Fruit fly (Drosophila melanogaster) whole organism, embryonic: ENCODE measurements around the gene Cks85A.

Experiments
- ATbp ChIP-seq: fragments of 200-800 bp; sonication (Bioruptor generic); optimal IDR thresholded peaks from 2 replicates; lab custom pipeline; 2017; ENCODE audit warnings: missing biosample characterization, mild to moderate bottlenecking, missing genetic modification characterization, missing genetic modification reagents
- Bdp1 ChIP-seq: fragments of 200-800 bp; sonication (Bioruptor generic); optimal IDR thresholded peaks from 3 replicates; lab custom pipeline; 2016; ENCODE audit warnings: missing biosample characterization, missing genetic modification characterization
- CG10274 ChIP-seq: fragments of 200-800 bp; sonication (Bioruptor generic); optimal IDR thresholded peaks from 3 replicates; lab custom pipeline; 2017; ENCODE audit warnings: missing biosample characterization, mild to moderate bottlenecking, missing genetic modification characterization
- CG10979 ChIP-seq: fragments of 200-800 bp; sonication (Bioruptor generic); optimal IDR thresholded peaks from 2 replicates; lab custom pipeline; 2018; ENCODE audit warnings: missing biosample characterization, mild to moderate bottlenecking, missing genetic modification characterization, moderate library complexity
- CG11085 ChIP-seq: fragments of 200-800 bp; sonication (Bioruptor generic); IDR thresholded peaks from 2 replicates; pipeline ENCODE4 v1.3.6; 2022; ENCODE audit warnings: missing biosample characterization, missing genetic modification characterization
- CG11456 ChIP-seq: fragments of 200-800 bp; sonication (Bioruptor generic); IDR thresholded peaks from 3 replicates; pipeline ENCODE4 v1.3.6; 2022; ENCODE audit warnings: missing biosample characterization, missing genetic modification characterization
- CG14014 ChIP-seq: fragments of 200-800 bp; sonication (Bioruptor generic); IDR thresholded peaks from 2 replicates; pipeline ENCODE4 v1.3.6; 2022; ENCODE audit warnings: missing biosample characterization, missing genetic modification characterization
- CG17385 ChIP-seq: fragments of 200-800 bp; sonication (Bioruptor generic); optimal IDR thresholded peaks from 3 replicates; lab custom pipeline; 2018; ENCODE audit warnings: missing biosample characterization, mild to moderate bottlenecking, missing genetic modification characterization
- CG2120 ChIP-seq: fragments of 200-800 bp; sonication (Bioruptor generic); optimal IDR thresholded peaks from 3 replicates; lab custom pipeline; 2016; ENCODE audit warnings: missing biosample characterization, missing genetic modification characterization
- CG2875 ChIP-seq: fragments of 200-800 bp; sonication (Bioruptor generic); optimal IDR thresholded peaks from 2 replicates; lab custom pipeline; 2017; ENCODE audit warnings: missing biosample characterization, mild to moderate bottlenecking, missing genetic modification characterization, missing genetic modification reagents
- CG3163 ChIP-seq: fragments of 200-800 bp; sonication (Bioruptor generic); optimal IDR thresholded peaks from 3 replicates; lab custom pipeline; 2016; ENCODE audit warnings: missing biosample characterization, missing genetic modification characterization
- CG33557 ChIP-seq: fragments of 200-800 bp; sonication (Bioruptor generic); optimal IDR thresholded peaks from 2 replicates; lab custom pipeline; 2019; ENCODE audit warnings: missing biosample characterization, mild to moderate bottlenecking, missing genetic modification characterization, moderate library complexity
- CG34376 ChIP-seq: fragments of 200-800 bp; sonication (Bioruptor generic); optimal IDR thresholded peaks from 2 replicates; lab custom pipeline; 2018; ENCODE audit warnings: missing biosample characterization, mild to moderate bottlenecking, missing genetic modification characterization
- CG4360 ChIP-seq: fragments of 200-800 bp; sonication (Bioruptor generic); IDR thresholded peaks from 2 replicates; pipeline ENCODE4 v1.3.6; 2022; ENCODE audit warnings: missing biosample characterization, missing genetic modification characterization
- CG43689 ChIP-seq: fragments of 200-800 bp; sonication (Bioruptor generic); IDR thresholded peaks from 2 replicates; pipeline ENCODE4 v1.3.6; 2022; ENCODE audit warnings: missing biosample characterization, missing genetic modification characterization
- CG4820 ChIP-seq: fragments of 200-800 bp; sonication (Bioruptor generic); optimal IDR thresholded peaks from 3 replicates; lab custom pipeline; 2016; ENCODE audit warnings: missing biosample characterization, missing genetic modification characterization
- CG7271 ChIP-seq: fragments of 200-800 bp; sonication (Bioruptor generic); optimal IDR thresholded peaks from 2 replicates; lab custom pipeline; 2018; ENCODE audit warnings: missing biosample characterization, mild to moderate bottlenecking, missing genetic modification characterization, moderate library complexity
- CG7357 ChIP-seq: fragments of 200-800 bp; sonication (Bioruptor generic); IDR thresholded peaks from 3 replicates; pipeline ENCODE4 v1.3.6; 2022; ENCODE audit warnings: missing biosample characterization, missing genetic modification characterization
- CG7745 ChIP-seq: fragments of 200-800 bp; sonication (Bioruptor generic); optimal IDR thresholded peaks from 2 replicates; lab custom pipeline; 2018; ENCODE audit warnings: missing biosample characterization, mild to moderate bottlenecking, missing genetic modification characterization, moderate library complexity
- CG8478 ChIP-seq: fragments of >200 bp; optimal IDR thresholded peaks from 2 replicates; lab custom pipeline; 2018
- CrebB ChIP-seq: fragments of 200-800 bp; sonication (Bioruptor generic); optimal IDR thresholded peaks from 3 replicates; lab custom pipeline; 2018; ENCODE audit warnings: missing biosample characterization, mild to moderate bottlenecking, missing genetic modification characterization
- Dfd ChIP-seq, 2 experiments: fragments of >200 bp; optimal IDR thresholded peaks; 2 replicates each; lab custom pipeline; 2017; ENCODE audit warnings: missing biosample characterization in 2 of 2, missing genetic modification characterization in 2 of 2
- Dp ChIP-seq: fragments of 200-800 bp; sonication (Bioruptor generic); optimal IDR thresholded peaks from 2 replicates; lab custom pipeline; 2018; ENCODE audit warnings: missing biosample characterization, mild to moderate bottlenecking, missing genetic modification characterization, moderate library complexity
- HHEX ChIP-seq: fragments of 200-800 bp; sonication (Bioruptor generic); optimal IDR thresholded peaks from 3 replicates; lab custom pipeline; 2017; ENCODE audit warnings: missing biosample characterization, mild to moderate bottlenecking, missing genetic modification characterization, missing genetic modification reagents
- HmgD ChIP-seq: fragments of 200-800 bp; sonication (Bioruptor generic); optimal IDR thresholded peaks from 3 replicates; lab custom pipeline; 2016; ENCODE audit warnings: missing biosample characterization, missing genetic modification characterization
- Hr51 ChIP-seq, 2 experiments: fragments of 200-800 bp; sonication (Bioruptor generic); optimal IDR thresholded peaks; 2 replicates in 1 of 2; 3 replicates in 1 of 2; lab custom pipeline; 2016 to 2018; ENCODE audit warnings: missing biosample characterization in 2 of 2, missing genetic modification characterization in 2 of 2, mild to moderate bottlenecking in 1 of 2, moderate library complexity in 1 of 2
- Kr ChIP-seq: fragments of 200-800 bp; sonication (Bioruptor generic); optimal IDR thresholded peaks from 2 replicates; lab custom pipeline; 2017; ENCODE audit warnings: missing biosample characterization, mild to moderate bottlenecking, missing genetic modification characterization
- MESR4 ChIP-seq: fragments of 200-800 bp; sonication (Bioruptor generic); optimal IDR thresholded peaks from 2 replicates; lab custom pipeline; 2018; ENCODE audit warnings: missing biosample characterization, mild to moderate bottlenecking, missing genetic modification characterization, moderate library complexity
- NFAT ChIP-seq: fragments of 200-800 bp; sonication (Bioruptor generic); IDR thresholded peaks from 2 replicates; pipeline ENCODE4 v1.3.6; 2022; ENCODE audit warnings: missing biosample characterization, missing genetic modification characterization
- NK7.1 ChIP-seq: fragments of 200-800 bp; sonication (Bioruptor generic); optimal IDR thresholded peaks from 3 replicates; lab custom pipeline; 2016; ENCODE audit warnings: missing biosample characterization, missing genetic modification characterization
- NfI ChIP-seq: fragments of 200-800 bp; sonication (Bioruptor generic); optimal IDR thresholded peaks from 3 replicates; lab custom pipeline; 2018; ENCODE audit warnings: missing biosample characterization, mild to moderate bottlenecking, missing genetic modification characterization, moderate library complexity
- Optix ChIP-seq: fragments of 200-800 bp; sonication (Bioruptor generic); IDR thresholded peaks from 3 replicates; pipeline ENCODE4 v1.3.6; 2022; ENCODE audit warnings: missing biosample characterization, missing genetic modification characterization
- Ravus ChIP-seq: fragments of 200-800 bp; sonication (Bioruptor generic); IDR thresholded peaks from 2 replicates; pipeline ENCODE4 v1.3.6; 2022; ENCODE audit warnings: missing biosample characterization, missing genetic modification characterization
- Sox102F ChIP-seq: fragments of 200-800 bp; sonication (Bioruptor generic); optimal IDR thresholded peaks from 2 replicates; lab custom pipeline; 2018; ENCODE audit warnings: missing biosample characterization, mild to moderate bottlenecking, missing genetic modification characterization, moderate library complexity
- Vsx1 ChIP-seq: fragments of 200-800 bp; sonication (Bioruptor generic); optimal IDR thresholded peaks from 2 replicates; lab custom pipeline; 2017; ENCODE audit warnings: missing biosample characterization, mild to moderate bottlenecking, missing genetic modification characterization, missing genetic modification reagents
- aop ChIP-seq: fragments of 200-800 bp; sonication (Bioruptor generic); IDR thresholded peaks from 2 replicates; pipeline ENCODE4 v1.3.6; 2022; ENCODE audit warnings: missing biosample characterization, missing genetic modification characterization
- bowl ChIP-seq: fragments of 200-800 bp; sonication (Bioruptor generic); IDR thresholded peaks from 2 replicates; pipeline ENCODE4 v1.3.6; 2022; ENCODE audit warnings: missing biosample characterization, missing genetic modification characterization
- cas ChIP-seq: fragments of 200-800 bp; sonication (Bioruptor generic); IDR thresholded peaks from 2 replicates; pipeline ENCODE4 v1.3.6; 2022; ENCODE audit warnings: missing biosample characterization, missing genetic modification characterization
- chm ChIP-seq: fragments of 200-800 bp; sonication (Bioruptor generic); IDR thresholded peaks from 2 replicates; pipeline ENCODE4 v1.3.6; 2022; ENCODE audit warnings: missing biosample characterization, missing genetic modification characterization
- crp ChIP-seq, 2 experiments: fragments of 200-800 bp; sonication (Bioruptor generic); optimal IDR thresholded peaks; 2 replicates in 1 of 2; 3 replicates in 1 of 2; lab custom pipeline; 2017; ENCODE audit warnings: missing biosample characterization in 2 of 2, missing genetic modification characterization in 2 of 2, mild to moderate bottlenecking in 1 of 2, moderate library complexity in 1 of 2
- emc ChIP-seq: fragments of 200-800 bp; sonication (Bioruptor generic); optimal IDR thresholded peaks from 2 replicates; lab custom pipeline; 2016; ENCODE audit warnings: missing biosample characterization, missing genetic modification characterization
- exex ChIP-seq: fragments of 200-800 bp; sonication (Bioruptor generic); optimal IDR thresholded peaks from 4 replicates; lab custom pipeline; 2018; ENCODE audit warnings: missing biosample characterization, mild to moderate bottlenecking, missing genetic modification characterization, moderate library complexity
- grn ChIP-seq: fragments of 200-800 bp; sonication (Bioruptor generic); optimal IDR thresholded peaks from 3 replicates; lab custom pipeline; 2017; ENCODE audit warnings: missing biosample characterization, missing genetic modification characterization
- kay ChIP-seq: fragments of 200-800 bp; sonication (Bioruptor generic); optimal IDR thresholded peaks from 2 replicates; lab custom pipeline; 2016; ENCODE audit warnings: missing biosample characterization, missing genetic modification characterization
- pzg ChIP-seq: fragments of 200-800 bp; sonication (Bioruptor generic); optimal IDR thresholded peaks from 3 replicates; lab custom pipeline; 2018; ENCODE audit warnings: missing biosample characterization, mild to moderate bottlenecking, missing genetic modification characterization, moderate library complexity
- sens-2 ChIP-seq: fragments of 200-800 bp; sonication (Bioruptor generic); IDR thresholded peaks from 2 replicates; pipeline ENCODE4 v1.3.6; 2022; ENCODE audit warnings: missing biosample characterization, missing genetic modification characterization
- slbo ChIP-seq: fragments of 200-800 bp; sonication (Bioruptor generic); IDR thresholded peaks from 2 replicates; pipeline ENCODE4 v1.3.6; 2022; ENCODE audit warnings: missing biosample characterization, missing genetic modification characterization
- usp ChIP-seq: fragments of >200 bp; optimal IDR thresholded peaks from 2 replicates; lab custom pipeline; 2017; ENCODE audit warnings: missing biosample characterization, missing genetic modification characterization
- vvl ChIP-seq: fragments of 200-800 bp; sonication (Bioruptor generic); IDR thresholded peaks from 2 replicates; pipeline ENCODE4 v1.3.6; 2022; ENCODE audit warnings: missing biosample characterization, missing genetic modification characterization
- wor ChIP-seq: fragments of 200-800 bp; sonication (Bioruptor generic); IDR thresholded peaks from 2 replicates; pipeline ENCODE4 v1.3.6; 2022; ENCODE audit warnings: missing biosample characterization, missing genetic modification characterization

Cks85A gene

DNA sequence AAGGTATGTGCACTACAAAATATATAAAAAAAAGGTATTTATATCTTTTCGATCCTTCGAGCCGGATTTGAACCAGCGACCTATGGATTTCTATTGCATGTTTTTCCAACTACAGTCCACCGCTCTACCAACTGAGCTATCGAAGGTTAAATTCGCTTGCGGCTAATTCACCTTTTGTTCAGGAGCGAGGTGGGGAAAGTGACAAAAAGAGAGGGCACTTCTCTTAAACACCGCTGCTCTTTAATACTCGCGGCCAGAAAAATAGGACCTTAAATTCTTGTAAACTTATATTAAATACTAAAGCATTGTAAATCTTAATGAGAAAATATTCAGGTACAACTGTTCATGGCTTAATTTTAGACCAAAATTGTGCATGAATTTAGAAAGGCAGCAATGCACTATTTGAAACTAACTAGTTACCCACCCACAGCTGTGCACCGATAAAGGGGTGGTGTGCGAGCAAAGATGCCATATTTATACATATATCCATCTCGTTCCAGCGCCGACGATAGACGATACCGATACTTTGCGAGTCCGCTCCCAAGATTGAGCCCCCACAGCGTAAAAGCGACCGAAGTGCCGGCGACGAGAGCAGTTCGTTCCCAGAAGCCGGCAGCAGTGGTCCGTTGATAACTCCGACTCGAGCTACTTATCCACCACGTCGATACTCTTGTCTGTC, 49.1 kb downstream of the Cks85A start (continued):
- TF ChIP-seq CG10979 (tag; lab: Kevin White, UChicago) (peak; percentile 98), aop (GFP tag; lab: Robert Waterston, UW) (peak; percentile 83), Kr (GFP tag; lab: Kevin White, UChicago) (peak; percentile 99), NK7.1 (GFP tag; lab: Kevin White, UChicago) (peak; percentile 96), ATbp (GFP tag; lab: Kevin White, UChicago) (peak; percentile 99), Ravus (GFP tag; lab: Robert Waterston, UW) (peak; percentile 85), slbo (GFP tag; lab: Robert Waterston, UW) (peak; percentile 96), Vsx1 (GFP tag; lab: Kevin White, UChicago) (peak; percentile 96), MESR4 (GFP tag; lab: Kevin White, UChicago) (peak; percentile 81), grn (GFP tag; lab: Kevin White, UChicago) (peak; percentile 86), exex (tag; lab: Kevin White, UChicago) (peak; percentile 86), Bdp1 (GFP tag; lab: Kevin White, UChicago) (peak; percentile 99), CG33557 (GFP tag; lab: Kevin White, UChicago) (peak; percentile 94), kay (GFP tag; lab: Kevin White, UChicago) (peak; percentile 95), usp (GFP tag; lab: Kevin White, UChicago) (no peak), CG4820 (GFP tag; lab: Kevin White, UChicago) (peak; percentile 97), cas (peak; percentile 92), Dp (peak; percentile 38), Sox102F (peak; percentile 97), CG7745 (tag; lab: Kevin White, UChicago) (peak; percentile 78), Optix (GFP tag; lab: Robert Waterston, UW) (peak; percentile 95), CG34376 (GFP tag; lab: Kevin White, UChicago) (peak; percentile 99), CG7357 (GFP tag; lab: Robert Waterston, UW) (peak; percentile 87), pzg (GFP tag; lab: Kevin White, UChicago) (peak; percentile 66), HmgD (GFP tag; lab: Kevin White, UChicago) (peak; percentile 95), CG11456 (GFP tag; lab: Robert Waterston, UW) (peak; percentile 94), Dfd (GFP tag; optimal IDR thresholded peaks at IDR 0.05; lab: Kevin White, UChicago) (no peak), crp (GFP tag; optimal IDR thresholded peaks at IDR 0.05; lab: Kevin White, UChicago) (peak; percentile 32 to 77), CrebB (tag; lab: Kevin White, UChicago) (peak; percentile 98), CG7271 (tag; lab: Kevin White, UChicago) (peak; percentile 92), CG11085 (GFP tag; lab: Robert Waterston, UW) (peak; percentile 88), emc (peak; percentile 92), CG17385 (GFP tag; lab: Kevin White, UChicago) (peak; percentile 96), bowl (peak; percentile 91), CG10274 (peak; percentile 89), HHEX (GFP tag; lab: Kevin White, UChicago) (peak; percentile 99), NfI (GFP tag; lab: Kevin White, UChicago) (peak; percentile 97), Hr51 (GFP tag; optimal IDR thresholded peaks at IDR 0.05; lab: Kevin White, UChicago) (peak; percentile 97 to 98), sens-2 (GFP tag; lab: Robert Waterston, UW) (peak; percentile 94), CG43689 (GFP tag; lab: Robert Waterston, UW) (peak; percentile 92), CG14014 (GFP tag; lab: Robert Waterston, UW) (peak; percentile 96), chm (peak; percentile 98), NFAT (GFP tag; lab: Robert Waterston, UW) (peak; percentile 92), CG4360 (GFP tag; lab: Robert Waterston, UW) (peak; percentile 86), CG2120 (GFP tag; lab: Kevin White, UChicago) (peak; percentile 99), CG8478 (lab: Kevin White, UChicago) (no peak), vvl (GFP tag; lab: Robert Waterston, UW) (peak; percentile 99), wor (GFP tag; lab: Robert Waterston, UW) (peak; percentile 90), CG2875 (GFP tag; lab: Kevin White, UChicago) (peak; percentile 98), CG3163 (peak; percentile 100)
